Worm (Caenorhabditis elegans) whole organism, midembryonic: Measurements from ENCODE around the gene K08D8.10.

Experiments
- T22C8.4 ChIP-seq: fragments of 200-800 bp; sonication (Bioruptor generic); IDR thresholded peaks from 2 replicates; pipeline ENCODE4 v1.3.6; 2022; ENCODE audit warnings: missing genetic modification characterization, missing compliant biosample characterization
- cog-1 ChIP-seq: sonication (generic microtip); optimal IDR thresholded peaks from 2 replicates; lab custom pipeline; 2016; ENCODE audit warnings: missing genetic modification characterization, missing compliant biosample characterization
- flt-1 ChIP-seq: fragments of 200-800 bp; sonication (Bioruptor generic); IDR thresholded peaks from 2 replicates; pipeline ENCODE4 v1.3.6; 2022; ENCODE audit warnings: missing genetic modification characterization, missing compliant biosample characterization
- klf-2 ChIP-seq: fragments of 200-800 bp; sonication (Bioruptor generic); conservative IDR thresholded peaks from 2 replicates; pipeline ENCODE4 v1.3.6; 2022; ENCODE audit warnings: missing genetic modification reagents, missing genetic modification characterization, missing compliant biosample characterization
- med-1 ChIP-seq: sonication (generic microtip); optimal IDR thresholded peaks from 2 replicates; lab custom pipeline; 2017; ENCODE audit warnings: missing genetic modification characterization, mild to moderate bottlenecking, missing compliant biosample characterization, antibody characterized with exemption, missing genetic modification reagents; ENCODE audit not compliant: insufficient read depth
- tab-1 ChIP-seq: fragments of 200-800 bp; sonication (Bioruptor generic); IDR thresholded peaks from 2 replicates; pipeline ENCODE4 v1.3.6; 2022; ENCODE audit warnings: missing genetic modification characterization, missing compliant biosample characterization
- ztf-23 ChIP-seq: fragments of 200-800 bp; sonication (Bioruptor generic); IDR thresholded peaks from 2 replicates; pipeline ENCODE4 v1.3.6; 2022; ENCODE audit warnings: missing genetic modification reagents, missing genetic modification characterization, missing compliant biosample characterization
- ztf-29 ChIP-seq: fragments of 200-800 bp; sonication (Bioruptor generic); IDR thresholded peaks from 2 replicates; pipeline ENCODE4 v1.3.6; 2022; ENCODE audit warnings: missing genetic modification reagents, missing genetic modification characterization, missing compliant biosample characterization

- TF ChIP-seq flt-1 (GFP tag; lab: Robert Waterston, UW) = no peak
- TF ChIP-seq T22C8.4 (GFP tag; lab: Robert Waterston, UW) = no peak
- no peak for TF ChIP-seq klf-2 (GFP tag; lab: Robert Waterston, UW)
- TF ChIP-seq cog-1 = no peak
- TF ChIP-seq med-1 (GFP tag; lab: Kevin White, UChicago) = no peak
- no peak for TF ChIP-seq tab-1 (GFP tag; lab: Robert Waterston, UW)
- no peak for TF ChIP-seq ztf-29 (GFP tag; lab: Robert Waterston, UW)
- no peak for TF ChIP-seq ztf-23 (GFP tag; lab: Robert Waterston, UW)
Measured at ce11 chrIV:12855248-12855647, 45.1 kb upstream of the K08D8.10 start, which contains the start of gene nstp-5.
